Worm (Caenorhabditis elegans) whole organism, L4 larva: ENCODE results near the gene ZK1307.4.

Source experiments
- F44E2.7 ChIP-seq: fragments of 200-800 bp; sonication (Bioruptor generic); IDR thresholded peaks from 2 replicates; pipeline ENCODE4 v2.1.2; 2022; ENCODE audit warnings: missing genetic modification characterization, missing compliant biosample characterization
- T20F7.1 ChIP-seq: fragments of 200-800 bp; sonication (Bioruptor generic); optimal IDR thresholded peaks from 2 replicates; lab custom pipeline; 2018; ENCODE audit warnings: mild to moderate bottlenecking, missing genetic modification characterization, missing compliant biosample characterization
- ama-1 ChIP-seq: fragments of 150-350 bp; optimal IDR thresholded peaks from 2 replicates; lab custom pipeline; 2014; ENCODE audit warnings: inconsistent platforms, mixed read lengths
- daf-8 ChIP-seq: fragments of 200-800 bp; sonication (Bioruptor generic); IDR thresholded peaks from 2 replicates; pipeline ENCODE4 v1.3.6; 2022; ENCODE audit warnings: missing genetic modification characterization, missing compliant biosample characterization
- mep-1 ChIP-seq: fragments of 150-350 bp; sonication (generic microtip); optimal IDR thresholded peaks from 3 replicates; lab custom pipeline; 2014; ENCODE audit warnings: missing biosample characterization, missing genetic modification characterization
- nhr-11 ChIP-seq: fragments of 150-350 bp; optimal IDR thresholded peaks from 2 replicates; lab custom pipeline; 2014; ENCODE audit warnings: missing biosample characterization, missing genetic modification characterization
- zag-1 ChIP-seq: fragments of 150-350 bp; optimal IDR thresholded peaks from 2 replicates; lab custom pipeline; 2014; ENCODE audit warnings: missing biosample characterization, missing genetic modification characterization

DNA sequence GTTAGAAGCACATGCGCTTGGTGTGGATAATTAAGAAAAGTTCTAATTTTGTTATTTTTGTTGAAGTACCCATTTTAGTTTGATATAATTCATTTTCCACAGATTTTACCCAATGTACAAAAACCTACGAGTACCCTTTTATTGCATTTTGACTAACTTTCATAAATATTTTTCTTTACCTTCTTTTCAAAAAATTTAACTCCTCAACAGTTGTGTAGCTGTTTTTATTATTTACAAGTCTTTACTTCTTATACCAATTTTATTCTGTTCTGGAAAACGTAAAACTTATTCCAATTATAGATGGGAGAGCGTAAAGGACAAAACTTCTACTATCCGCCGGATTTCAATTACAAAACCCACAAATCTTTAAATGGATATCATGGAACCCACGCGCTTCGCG is 2.4 kb downstream of the ZK1307.4 start, which contains the start of gene ZK1307.9:
- TF ChIP-seq ama-1 (lab: Kevin White, UChicago) (no peak), nhr-11 (tag; lab: Kevin White, UChicago) (no peak), zag-1 (tag; lab: Kevin White, UChicago) (no peak), mep-1 (no peak), F44E2.7 (no peak), T20F7.1 (GFP tag; lab: Kevin White, UChicago) (no peak), daf-8 (GFP tag; lab: Robert Waterston, UW) (no peak)
